Fruit fly (Drosophila melanogaster) whole organism, adult: ENCODE measurements around the gene CG33271.

ENCODE experiments used
- CG11617 ChIP-seq: fragments of 200-800 bp; sonication (Bioruptor generic); optimal IDR thresholded peaks from 2 replicates; lab custom pipeline; 2017; ENCODE audit warnings: mild to moderate bottlenecking, missing biosample characterization, missing genetic modification reagents, missing genetic modification characterization
- CG12768 ChIP-seq: fragments of 200-800 bp; sonication (Bioruptor generic); optimal IDR thresholded peaks from 2 replicates; lab custom pipeline; 2017; ENCODE audit warnings: missing biosample characterization, missing genetic modification characterization, mild to moderate bottlenecking, moderate library complexity, missing genetic modification reagents
- CG14711 ChIP-seq: fragments of 200-800 bp; sonication (Bioruptor generic); optimal IDR thresholded peaks from 2 replicates; lab custom pipeline; 2018; ENCODE audit warnings: missing biosample characterization, mild to moderate bottlenecking, missing genetic modification characterization, moderate library complexity
- CG1620 ChIP-seq: fragments of 200-800 bp; sonication (Bioruptor generic); optimal IDR thresholded peaks from 2 replicates; lab custom pipeline; 2016; ENCODE audit warnings: missing biosample characterization, missing genetic modification characterization
- CG33017 ChIP-seq: fragments of 200-800 bp; sonication (Bioruptor generic); optimal IDR thresholded peaks from 2 replicates; lab custom pipeline; 2018; ENCODE audit warnings: missing biosample characterization, mild to moderate bottlenecking, missing genetic modification characterization, moderate library complexity
- CG5204 ChIP-seq: fragments of 200-800 bp; sonication (Bioruptor generic); optimal IDR thresholded peaks from 2 replicates; lab custom pipeline; 2016; ENCODE audit warnings: missing biosample characterization, missing genetic modification characterization
- CG7045 ChIP-seq: fragments of 200-800 bp; sonication (Bioruptor generic); optimal IDR thresholded peaks from 2 replicates; lab custom pipeline; 2017; ENCODE audit warnings: missing biosample characterization, mild to moderate bottlenecking, missing genetic modification characterization
- CG7101 ChIP-seq: fragments of 200-800 bp; sonication (Bioruptor generic); optimal IDR thresholded peaks from 2 replicates; lab custom pipeline; 2018; ENCODE audit warnings: missing biosample characterization, mild to moderate bottlenecking, missing genetic modification characterization, moderate library complexity
- Clk ChIP-seq: fragments of 200-800 bp; sonication (Bioruptor generic); optimal IDR thresholded peaks from 2 replicates; lab custom pipeline; 2017; ENCODE audit warnings: missing biosample characterization, missing genetic modification characterization
- Crg-1 ChIP-seq: fragments of 200-800 bp; sonication (Bioruptor generic); optimal IDR thresholded peaks from 2 replicates; lab custom pipeline; 2016; ENCODE audit warnings: missing biosample characterization, missing genetic modification characterization
- Hr96 ChIP-seq: fragments of 200-800 bp; sonication (Bioruptor generic); optimal IDR thresholded peaks from 2 replicates; lab custom pipeline; 2016; ENCODE audit warnings: missing biosample characterization, missing genetic modification characterization
- Mnt ChIP-seq: fragments of 200-800 bp; sonication (Bioruptor generic); optimal IDR thresholded peaks from 2 replicates; lab custom pipeline; 2016; ENCODE audit warnings: missing biosample characterization, mild to moderate bottlenecking, missing genetic modification characterization
- bab1 ChIP-seq: fragments of 200-800 bp; sonication (Bioruptor generic); optimal IDR thresholded peaks from 3 replicates; lab custom pipeline; 2019; ENCODE audit warnings: missing biosample characterization, mild to moderate bottlenecking, missing genetic modification characterization, moderate library complexity
- cic ChIP-seq: fragments of 200-800 bp; sonication (Bioruptor generic); optimal IDR thresholded peaks from 2 replicates; lab custom pipeline; 2017; ENCODE audit warnings: missing biosample characterization, mild to moderate bottlenecking, missing genetic modification characterization, moderate library complexity
- cnc ChIP-seq, 2 experiments: fragments of >200 bp; optimal IDR thresholded peaks; 2 replicates each; lab custom pipeline; 2017
- kay ChIP-seq: fragments of 200-800 bp; sonication (Bioruptor generic); peaks from one replicate; lab custom pipeline; 2016; ENCODE audit warnings: missing biosample characterization, missing genetic modification characterization, borderline replicate concordance
- ovo ChIP-seq: fragments of 200-800 bp; sonication (Bioruptor generic); optimal IDR thresholded peaks from 2 replicates; lab custom pipeline; 2016; ENCODE audit warnings: missing biosample characterization, missing genetic modification characterization
- pad ChIP-seq: fragments of 200-800 bp; sonication (Bioruptor generic); optimal IDR thresholded peaks from 3 replicates; lab custom pipeline; 2017; ENCODE audit warnings: missing biosample characterization, missing genetic modification characterization, mild to moderate bottlenecking, moderate library complexity, missing genetic modification reagents
- tj ChIP-seq: fragments of 200-800 bp; sonication (Bioruptor generic); optimal IDR thresholded peaks from 3 replicates; lab custom pipeline; 2017; ENCODE audit warnings: missing biosample characterization, mild to moderate bottlenecking, missing genetic modification characterization, moderate library complexity
- toe ChIP-seq: fragments of 200-800 bp; sonication (Bioruptor generic); optimal IDR thresholded peaks from 2 replicates; lab custom pipeline; 2016; ENCODE audit warnings: missing biosample characterization, missing genetic modification characterization

CG33271 gene

DNA sequence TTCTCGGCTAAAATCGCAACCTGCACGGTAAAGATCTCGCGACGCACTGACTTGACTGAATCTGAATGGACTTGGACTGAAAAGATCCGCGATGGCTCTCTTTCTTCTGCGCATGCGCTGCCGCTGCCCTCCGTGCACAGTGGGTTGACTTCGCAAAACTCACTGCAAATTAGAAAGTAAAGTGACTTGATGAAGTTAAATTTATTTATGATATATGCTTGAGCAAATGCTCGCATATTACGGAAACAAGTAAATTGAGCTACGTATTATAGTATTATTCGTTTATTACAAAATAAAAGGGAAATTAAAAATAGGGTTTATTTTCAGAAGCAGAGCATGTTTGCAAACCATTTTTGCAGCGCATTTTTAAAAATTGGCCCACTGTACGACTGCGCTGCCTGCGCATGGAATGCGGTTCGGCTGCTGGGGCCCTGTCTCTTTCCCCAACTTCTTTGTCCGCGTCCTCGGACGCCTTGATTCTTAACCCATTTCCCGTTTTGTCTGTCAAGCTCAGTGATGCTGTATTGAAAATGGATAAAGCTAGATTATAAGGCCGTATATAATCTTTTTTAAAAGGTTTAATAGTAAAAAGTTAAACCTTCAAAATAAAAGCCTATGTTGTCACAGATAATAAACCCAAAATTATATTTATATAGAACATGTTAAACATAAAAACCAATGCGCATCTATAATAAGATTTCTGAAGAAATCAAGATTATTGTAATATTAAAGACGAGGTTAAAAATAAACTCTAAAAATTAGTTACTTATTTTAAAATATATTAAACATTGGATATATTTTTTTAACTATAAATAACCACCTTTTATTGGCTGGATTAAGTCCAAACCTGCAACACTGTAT, 10.7 kb upstream of the CG33271 start, which contains the start of gene rt:
Gene rt (minus strand): TSS at position 51 of the 861 bp plus-strand sequence.
- no peak for TF ChIP-seq Crg-1 (GFP tag; lab: Kevin White, UChicago)
- TF ChIP-seq pad (GFP tag; lab: Kevin White, UChicago): peak; percentile 75
- peak; percentile 31 for TF ChIP-seq CG7045 (GFP tag; lab: Kevin White, UChicago)
- TF ChIP-seq Hr96 (GFP tag; lab: Kevin White, UChicago): peak; percentile 10

DNA sequence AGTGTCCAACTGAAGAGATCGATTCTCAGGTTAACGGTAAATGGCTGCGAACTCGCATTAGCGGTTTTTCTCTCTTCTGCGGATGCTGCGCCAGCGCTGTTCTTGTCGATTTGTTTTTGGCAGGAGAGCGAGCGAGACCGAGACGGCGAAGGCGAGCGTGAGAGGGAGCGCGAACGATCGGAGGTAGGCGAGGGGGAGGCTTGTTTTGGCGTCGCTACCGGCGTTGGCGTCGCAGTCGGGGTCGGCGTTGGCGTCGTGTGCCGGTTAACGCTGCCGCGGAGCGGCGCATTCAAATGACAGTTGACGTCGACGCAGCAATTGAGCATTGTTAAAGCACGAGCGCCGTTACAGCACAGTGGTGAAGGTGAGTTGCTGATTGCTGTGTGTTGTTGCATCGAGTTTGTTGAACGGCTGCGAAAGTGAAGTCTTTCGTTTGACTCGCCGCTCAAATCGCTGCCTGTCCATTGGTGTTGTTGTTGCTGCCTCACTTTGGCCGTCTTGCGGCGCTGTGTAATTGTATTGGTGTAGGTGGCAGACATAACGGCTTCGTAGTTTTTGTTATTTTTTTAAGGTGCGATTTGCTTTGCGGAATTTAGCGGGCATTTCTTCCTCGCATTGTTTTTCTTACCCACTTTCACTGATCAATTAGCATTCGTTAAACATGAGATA, 9.6 kb upstream of the CG33271 start:
- no peak for TF ChIP-seq CG7045 (GFP tag; lab: Kevin White, UChicago)
- no peak for TF ChIP-seq Hr96 (GFP tag; lab: Kevin White, UChicago)
- TF ChIP-seq Mnt: no peak
- TF ChIP-seq kay (GFP tag; lab: Kevin White, UChicago): no peak
- TF ChIP-seq bab1: no peak
- no peak for TF ChIP-seq toe (GFP tag; lab: Kevin White, UChicago)
- TF ChIP-seq CG5204 (GFP tag; lab: Kevin White, UChicago): no peak
- no peak for TF ChIP-seq CG12768 (GFP tag; lab: Kevin White, UChicago)
- TF ChIP-seq Clk: no peak
- no peak for TF ChIP-seq CG14711 (tag; lab: Kevin White, UChicago)
- peak; percentile 96 for TF ChIP-seq ovo (GFP tag; lab: Kevin White, UChicago)
- TF ChIP-seq cnc (optimal IDR thresholded peaks at IDR 0.05; lab: Kevin White, UChicago): no peak
- TF ChIP-seq pad (GFP tag; lab: Kevin White, UChicago): peak; percentile 85

DNA sequence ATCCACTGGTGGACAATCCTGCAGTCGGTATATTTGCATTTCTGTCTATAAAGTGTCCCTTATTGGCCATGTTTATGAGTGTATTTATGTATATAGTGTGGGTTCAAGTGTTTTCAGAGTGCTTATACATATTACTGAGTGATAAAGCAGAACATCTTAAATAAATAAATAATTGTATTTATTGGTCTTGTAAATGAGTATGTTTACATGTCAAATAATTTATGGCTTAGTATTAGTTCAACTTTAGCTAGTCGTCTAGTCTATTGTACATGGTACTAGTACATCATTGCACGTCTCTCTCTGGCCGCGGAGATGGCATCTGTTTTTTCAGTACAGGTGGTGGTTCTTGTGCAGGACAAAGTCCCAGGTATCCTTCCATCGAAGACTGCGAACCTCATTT, 6.7 kb upstream of the CG33271 start, which contains the start of gene CG32086:
Gene CG32086 (minus strand): TSS at position 101 of the 400 bp plus-strand sequence.
- TF ChIP-seq cic (GFP tag; lab: Kevin White, UChicago) (no peak), CG12768 (GFP tag; lab: Kevin White, UChicago) (no peak)

DNA sequence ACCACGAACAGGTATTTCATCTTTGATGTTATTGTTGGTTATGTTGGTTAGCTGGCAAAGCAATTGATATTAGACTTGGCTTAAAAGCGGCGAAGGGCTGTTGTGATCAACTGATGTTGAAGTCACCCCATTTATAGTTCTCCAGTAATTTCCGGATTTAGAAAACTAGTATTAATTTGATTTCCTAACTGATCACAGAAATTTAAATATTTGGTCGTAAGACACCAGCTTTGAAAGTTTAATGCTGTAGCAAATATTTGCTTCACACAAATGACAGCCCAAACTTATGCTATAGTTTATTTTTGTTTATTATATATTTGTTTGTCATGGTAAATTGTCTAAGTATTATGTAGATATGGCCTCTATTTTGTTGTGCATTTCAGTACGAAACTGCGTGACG, 4.8 kb upstream of the CG33271 start, which contains the start of gene CG33269:
Gene CG33269 (minus strand): TSS at position 101 of the 400 bp plus-strand sequence.
- TF ChIP-seq CG7101 (tag; lab: Kevin White, UChicago) (no peak), CG1620 (GFP tag; lab: Kevin White, UChicago) (no peak), CG12768 (GFP tag; lab: Kevin White, UChicago) (no peak), pad (GFP tag; lab: Kevin White, UChicago) (no peak), Hr96 (GFP tag; lab: Kevin White, UChicago) (no peak), tj (no peak), CG33017 (tag; lab: Kevin White, UChicago) (no peak), ovo (GFP tag; lab: Kevin White, UChicago) (no peak), cic (GFP tag; lab: Kevin White, UChicago) (no peak), bab1 (no peak), CG7045 (GFP tag; lab: Kevin White, UChicago) (no peak), CG11617 (GFP tag; lab: Kevin White, UChicago) (no peak), cnc (optimal IDR thresholded peaks at IDR 0.05; lab: Kevin White, UChicago) (no peak), CG5204 (GFP tag; lab: Kevin White, UChicago) (no peak), CG14711 (tag; lab: Kevin White, UChicago) (no peak), Clk (no peak), Crg-1 (GFP tag; lab: Kevin White, UChicago) (no peak), Mnt (no peak), kay (GFP tag; lab: Kevin White, UChicago) (no peak)

DNA sequence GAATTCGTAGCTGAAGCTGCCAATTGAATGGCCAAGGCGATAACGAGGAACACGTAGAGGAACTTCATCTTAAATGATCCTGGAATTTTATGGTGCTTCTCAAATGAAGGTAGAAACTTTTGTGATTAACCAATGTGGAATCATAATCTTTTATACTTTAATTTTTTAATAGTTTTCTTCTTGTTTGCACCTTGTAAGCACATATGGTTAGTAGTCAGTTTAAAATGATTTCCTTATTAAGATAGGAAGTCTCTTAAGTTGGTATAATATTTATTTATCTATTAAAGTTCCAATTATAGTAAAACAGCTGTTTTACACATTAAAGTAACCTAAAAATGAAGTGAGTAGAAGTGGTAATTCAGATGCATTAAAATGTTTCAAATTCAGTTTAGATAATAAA, 3.6 kb upstream of the CG33271 start, which contains the start of gene CG43391:
Gene CG43391 (minus strand): TSS at position 101 of the 400 bp plus-strand sequence.
- TF ChIP-seq tj: no peak
- no peak for TF ChIP-seq kay (GFP tag; lab: Kevin White, UChicago)
- TF ChIP-seq CG7045 (GFP tag; lab: Kevin White, UChicago): no peak
- no peak for TF ChIP-seq CG12768 (GFP tag; lab: Kevin White, UChicago)
- TF ChIP-seq Hr96 (GFP tag; lab: Kevin White, UChicago): no peak
- TF ChIP-seq ovo (GFP tag; lab: Kevin White, UChicago): no peak
- TF ChIP-seq Crg-1 (GFP tag; lab: Kevin White, UChicago): no peak
- no peak for TF ChIP-seq Mnt
- no peak for TF ChIP-seq CG7101 (tag; lab: Kevin White, UChicago)
- TF ChIP-seq pad (GFP tag; lab: Kevin White, UChicago): no peak
- no peak for TF ChIP-seq Clk
- TF ChIP-seq CG14711 (tag; lab: Kevin White, UChicago): no peak
- no peak for TF ChIP-seq CG33017 (tag; lab: Kevin White, UChicago)
- no peak for TF ChIP-seq CG5204 (GFP tag; lab: Kevin White, UChicago)
- no peak for TF ChIP-seq bab1
- no peak for TF ChIP-seq CG11617 (GFP tag; lab: Kevin White, UChicago)
- no peak for TF ChIP-seq toe (GFP tag; lab: Kevin White, UChicago)
- TF ChIP-seq cic (GFP tag; lab: Kevin White, UChicago): no peak

DNA sequence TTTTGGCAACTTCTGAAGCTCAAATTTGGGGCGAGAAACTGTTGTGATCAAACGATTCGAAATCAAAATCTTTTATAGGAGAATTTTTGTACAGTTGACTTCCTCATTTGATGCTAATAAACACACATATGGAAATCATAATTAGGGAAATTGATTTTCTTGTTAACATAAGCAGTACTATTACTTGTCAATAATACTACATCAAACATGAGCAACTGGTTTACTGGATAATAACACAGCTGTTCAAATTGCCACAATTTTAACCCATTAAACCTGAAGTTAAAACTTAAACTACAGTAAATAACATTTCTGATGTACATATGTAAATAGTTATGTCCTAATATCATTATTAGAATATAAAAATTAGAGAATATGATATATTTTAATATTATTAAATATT, 2.6 kb upstream of the CG33271 start, which contains the start of gene CG43390:
Gene CG43390 (minus strand): TSS at position 32 of the 400 bp plus-strand sequence.
- TF ChIP-seq CG11617 (GFP tag; lab: Kevin White, UChicago): no peak
- TF ChIP-seq Clk: no peak
- TF ChIP-seq CG12768 (GFP tag; lab: Kevin White, UChicago): no peak
- TF ChIP-seq kay (GFP tag; lab: Kevin White, UChicago): no peak
- no peak for TF ChIP-seq bab1
- TF ChIP-seq CG7045 (GFP tag; lab: Kevin White, UChicago): no peak
- no peak for TF ChIP-seq cic (GFP tag; lab: Kevin White, UChicago)
- no peak for TF ChIP-seq Mnt
- TF ChIP-seq CG14711 (tag; lab: Kevin White, UChicago): no peak
- no peak for TF ChIP-seq CG7101 (tag; lab: Kevin White, UChicago)
